Fruit fly (Drosophila melanogaster) whole organism, embryonic: ENCODE data around the gene Invadolysin.

Experiments
- CG10654 ChIP-seq: fragments of 200-800 bp; sonication (Bioruptor generic); optimal IDR thresholded peaks from 2 replicates; lab custom pipeline; 2016; ENCODE audit warnings: missing biosample characterization, missing genetic modification characterization
- CG31365 ChIP-seq: fragments of 200-800 bp; sonication (Bioruptor generic); optimal IDR thresholded peaks from 2 replicates; lab custom pipeline; 2018; ENCODE audit warnings: missing biosample characterization, mild to moderate bottlenecking, missing genetic modification characterization
- CG7963 ChIP-seq: fragments of 200-800 bp; sonication (Bioruptor generic); IDR thresholded peaks from 3 replicates; pipeline ENCODE4 v1.3.6; 2022; ENCODE audit warnings: missing biosample characterization, missing genetic modification characterization; ENCODE audit not compliant: partially characterized antibody
- CG8478 ChIP-seq: fragments of >200 bp; optimal IDR thresholded peaks from 2 replicates; lab custom pipeline; 2018
- Usf ChIP-seq: fragments of 200-800 bp; sonication (Bioruptor generic); optimal IDR thresholded peaks from 2 replicates; lab custom pipeline; 2017; ENCODE audit warnings: missing genotype, missing biosample characterization, missing genetic modification characterization
- bsh ChIP-seq, 2 experiments: fragments of 200-800 bp; sonication (Bioruptor generic); optimal IDR thresholded peaks; 2 replicates each; lab custom pipeline; 2017 to 2018; ENCODE audit warnings: mild to moderate bottlenecking in 2 of 2, missing biosample characterization in 2 of 2, missing genetic modification characterization in 2 of 2, moderate library complexity in 1 of 2
- fd3F ChIP-seq: fragments of 200-800 bp; sonication (Bioruptor generic); optimal IDR thresholded peaks from 2 replicates; lab custom pipeline; 2018; ENCODE audit warnings: missing biosample characterization, mild to moderate bottlenecking, missing genetic modification characterization, moderate library complexity
- kay ChIP-seq: fragments of 200-800 bp; sonication (Bioruptor generic); optimal IDR thresholded peaks from 2 replicates; lab custom pipeline; 2016; ENCODE audit warnings: missing biosample characterization, missing genetic modification characterization
- nau ChIP-seq: fragments of 200-800 bp; sonication (Bioruptor generic); optimal IDR thresholded peaks from 3 replicates; lab custom pipeline; 2017; ENCODE audit warnings: missing biosample characterization, mild to moderate bottlenecking, missing genetic modification characterization, missing genetic modification reagents

DNA sequence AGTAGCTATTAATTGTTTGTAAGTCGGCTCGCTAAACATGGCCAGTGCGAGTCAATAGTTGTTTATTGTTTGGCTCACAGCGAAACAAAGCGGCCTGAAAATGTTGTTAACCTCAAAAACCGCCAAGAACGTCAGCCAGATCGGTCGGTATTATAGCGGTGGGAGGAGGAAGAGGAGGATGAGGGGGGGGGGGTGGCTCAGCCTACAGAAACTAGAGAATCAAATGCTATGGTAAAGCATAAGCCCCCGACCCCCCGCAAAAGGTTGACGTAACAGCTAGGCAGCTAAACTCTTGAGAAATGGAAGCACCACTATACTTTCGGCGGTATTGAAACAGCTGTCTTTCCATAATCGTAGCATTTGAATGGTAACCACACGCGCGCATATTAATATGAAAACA is 5.6 kb upstream of the Invadolysin start:
- TF ChIP-seq nau (GFP tag; lab: Kevin White, UChicago) (no peak), bsh (GFP tag; optimal IDR thresholded peaks at IDR 0.05; lab: Kevin White, UChicago) (no peak), CG31365 (tag; lab: Kevin White, UChicago) (no peak), CG8478 (lab: Kevin White, UChicago) (no peak), Usf (no peak), kay (GFP tag; lab: Kevin White, UChicago) (no peak), CG7963 (GFP tag; lab: Robert Waterston, UW) (no peak), CG10654 (no peak), fd3F (no peak)
